Fruit fly (Drosophila melanogaster) whole organism, embryonic: Measurements from ENCODE around the gene CG34149.

Experiments
- Atf6 ChIP-seq: fragments of 200-800 bp; sonication (Bioruptor generic); IDR thresholded peaks from 2 replicates; pipeline ENCODE4 v1.3.6; 2022; ENCODE audit warnings: missing biosample characterization, missing genetic modification characterization
- C15 ChIP-seq: fragments of 200-800 bp; sonication (Bioruptor generic); IDR thresholded peaks from 3 replicates; pipeline ENCODE4 v1.3.6; 2022; ENCODE audit warnings: missing biosample characterization, missing genetic modification characterization
- CG1024 ChIP-seq: fragments of 200-800 bp; sonication (Bioruptor generic); IDR thresholded peaks from 2 replicates; pipeline ENCODE4 v1.3.6; 2022; ENCODE audit warnings: missing biosample characterization, missing genetic modification characterization
- CG10321 ChIP-seq: fragments of 200-800 bp; sonication (Bioruptor generic); IDR thresholded peaks from 2 replicates; pipeline ENCODE4 v1.3.6; 2022; ENCODE audit warnings: missing biosample characterization, missing genetic modification characterization
- CG10565 ChIP-seq: fragments of 200-800 bp; sonication (Bioruptor generic); optimal IDR thresholded peaks from 3 replicates; lab custom pipeline; 2016; ENCODE audit warnings: missing biosample characterization, mild to moderate bottlenecking, missing genetic modification characterization
- CG11504 ChIP-seq: fragments of 200-800 bp; sonication (Bioruptor generic); optimal IDR thresholded peaks from 3 replicates; lab custom pipeline; 2019; ENCODE audit warnings: missing biosample characterization, mild to moderate bottlenecking, missing genetic modification characterization, moderate library complexity
- CG12071 ChIP-seq: fragments of 200-800 bp; sonication (Bioruptor generic); optimal IDR thresholded peaks from 3 replicates; lab custom pipeline; 2018; ENCODE audit warnings: missing biosample characterization, mild to moderate bottlenecking, missing genetic modification characterization
- CG13287 ChIP-seq: fragments of 200-800 bp; sonication (Bioruptor generic); IDR thresholded peaks from 2 replicates; pipeline ENCODE4 v1.3.6; 2022; ENCODE audit warnings: missing biosample characterization, missing genetic modification characterization; ENCODE audit not compliant: partially characterized antibody
- CG13424 ChIP-seq: fragments of 200-800 bp; sonication (Bioruptor generic); optimal IDR thresholded peaks from 2 replicates; lab custom pipeline; 2019; ENCODE audit warnings: missing biosample characterization, mild to moderate bottlenecking, missing genetic modification characterization, moderate library complexity
- CG14667 ChIP-seq: fragments of 200-800 bp; sonication (Bioruptor generic); IDR thresholded peaks from 2 replicates; pipeline ENCODE4 v1.3.6; 2022; ENCODE audit warnings: missing biosample characterization, missing genetic modification characterization
- CG14710 ChIP-seq: fragments of 200-800 bp; sonication (Bioruptor generic); optimal IDR thresholded peaks from 3 replicates; lab custom pipeline; 2019; ENCODE audit warnings: missing biosample characterization, mild to moderate bottlenecking, missing genetic modification characterization, moderate library complexity
- CG14860 ChIP-seq: fragments of 200-800 bp; sonication (Bioruptor generic); IDR thresholded peaks from 3 replicates; pipeline ENCODE4 v1.3.6; 2022; ENCODE audit warnings: missing biosample characterization, missing genetic modification characterization; ENCODE audit not compliant: partially characterized antibody
- CG14965 ChIP-seq: fragments of 200-800 bp; sonication (Bioruptor generic); optimal IDR thresholded peaks from 2 replicates; lab custom pipeline; 2016; ENCODE audit warnings: missing biosample characterization, missing genetic modification characterization, borderline replicate concordance
- CG15011 ChIP-seq: fragments of 200-800 bp; sonication (Bioruptor generic); optimal IDR thresholded peaks from 3 replicates; lab custom pipeline; 2018; ENCODE audit warnings: missing biosample characterization, mild to moderate bottlenecking, missing genetic modification characterization
- CG1832 ChIP-seq: fragments of 200-800 bp; sonication (Bioruptor generic); optimal IDR thresholded peaks from 2 replicates; lab custom pipeline; 2017; ENCODE audit warnings: missing biosample characterization, mild to moderate bottlenecking, missing genetic modification characterization, inconsistent platforms
- CG18599 ChIP-seq: fragments of 200-800 bp; sonication (Bioruptor generic); optimal IDR thresholded peaks from 3 replicates; lab custom pipeline; 2017; ENCODE audit warnings: missing biosample characterization, missing genetic modification characterization, mild to moderate bottlenecking, moderate library complexity, missing genetic modification reagents
- CG30403 ChIP-seq: fragments of 200-800 bp; sonication (Bioruptor generic); optimal IDR thresholded peaks from 3 replicates; lab custom pipeline; 2016; ENCODE audit warnings: missing biosample characterization, missing genetic modification characterization
- CG9817 ChIP-seq: fragments of 200-800 bp; sonication (Bioruptor generic); optimal IDR thresholded peaks from 2 replicates; lab custom pipeline; 2018; ENCODE audit warnings: missing biosample characterization, mild to moderate bottlenecking, missing genetic modification characterization, moderate library complexity
- CoRest ChIP-seq: fragments of 200-800 bp; sonication (Bioruptor generic); optimal IDR thresholded peaks from 3 replicates; lab custom pipeline; 2018; ENCODE audit warnings: missing biosample characterization, mild to moderate bottlenecking, missing genetic modification characterization, moderate library complexity
- ERR ChIP-seq: fragments of 200-800 bp; sonication (Bioruptor generic); optimal IDR thresholded peaks from 2 replicates; lab custom pipeline; 2016; ENCODE audit warnings: missing biosample characterization, missing genetic modification characterization
- HLH4C ChIP-seq: fragments of 200-800 bp; sonication (Bioruptor generic); IDR thresholded peaks from 3 replicates; pipeline ENCODE4 v1.3.6; 2022; ENCODE audit warnings: missing biosample characterization, missing genetic modification characterization; ENCODE audit not compliant: partially characterized antibody
- Hsf ChIP-seq: fragments of 200-800 bp; sonication (Bioruptor generic); optimal IDR thresholded peaks from 3 replicates; lab custom pipeline; 2016; ENCODE audit warnings: missing biosample characterization, missing genetic modification characterization
- Kr ChIP-seq: fragments of 200-800 bp; sonication (Bioruptor generic); optimal IDR thresholded peaks from 2 replicates; lab custom pipeline; 2017; ENCODE audit warnings: missing biosample characterization, mild to moderate bottlenecking, missing genetic modification characterization
- Myb ChIP-seq: fragments of 200-800 bp; sonication (Bioruptor generic); optimal IDR thresholded peaks from 2 replicates; lab custom pipeline; 2016; ENCODE audit warnings: missing biosample characterization, missing genetic modification characterization
- Pdp1 ChIP-seq, 2 experiments: fragments of 200-800 bp; sonication (Bioruptor generic); optimal IDR thresholded peaks; 3 replicates each; lab custom pipeline; 2016; ENCODE audit warnings: missing biosample characterization in 2 of 2, missing genetic modification characterization in 2 of 2, mild to moderate bottlenecking in 1 of 2, moderate library complexity in 1 of 2
- Ptx1 ChIP-seq: fragments of 200-800 bp; sonication (Bioruptor generic); IDR thresholded peaks from 2 replicates; pipeline ENCODE4 v1.3.6; 2022; ENCODE audit warnings: missing biosample characterization, missing genetic modification characterization
- amos ChIP-seq: fragments of 200-800 bp; sonication (Bioruptor generic); IDR thresholded peaks from 2 replicates; pipeline ENCODE4 v1.3.6; 2022; ENCODE audit warnings: missing biosample characterization, missing genetic modification characterization; ENCODE audit not compliant: partially characterized antibody
- ase ChIP-seq: fragments of 200-800 bp; sonication (Bioruptor generic); IDR thresholded peaks from 3 replicates; pipeline ENCODE4 v1.3.6; 2022; ENCODE audit warnings: missing biosample characterization, missing genetic modification characterization
- az2 ChIP-seq: fragments of 200-800 bp; sonication (Bioruptor generic); optimal IDR thresholded peaks from 3 replicates; lab custom pipeline; 2016; ENCODE audit warnings: missing biosample characterization, missing genetic modification characterization
- bbx ChIP-seq: fragments of 200-800 bp; sonication (Bioruptor generic); IDR thresholded peaks from 2 replicates; pipeline ENCODE4 v1.3.6; 2022; ENCODE audit warnings: missing biosample characterization, missing genetic modification characterization; ENCODE audit not compliant: partially characterized antibody
- chinmo ChIP-seq: fragments of 200-800 bp; sonication (Bioruptor generic); IDR thresholded peaks from 4 replicates; pipeline ENCODE4 v1.3.6; 2022; ENCODE audit warnings: missing biosample characterization, missing genetic modification characterization; ENCODE audit not compliant: partially characterized antibody
- croc ChIP-seq: fragments of 200-800 bp; sonication (Bioruptor generic); conservative IDR thresholded peaks from 3 replicates; pipeline ENCODE4 v1.3.6; 2022; ENCODE audit warnings: missing biosample characterization, missing genetic modification characterization
- crp ChIP-seq, 2 experiments: fragments of 200-800 bp; sonication (Bioruptor generic); optimal IDR thresholded peaks; 2 replicates in 1 of 2; 3 replicates in 1 of 2; lab custom pipeline; 2017; ENCODE audit warnings: missing biosample characterization in 2 of 2, missing genetic modification characterization in 2 of 2, mild to moderate bottlenecking in 1 of 2, moderate library complexity in 1 of 2
- ewg ChIP-seq: fragments of 200-800 bp; sonication (Bioruptor generic); optimal IDR thresholded peaks from 3 replicates; lab custom pipeline; 2017; ENCODE audit warnings: mild to moderate bottlenecking, missing biosample characterization, missing genetic modification reagents, missing genetic modification characterization
- ftz-f1 ChIP-seq: fragments of 200-800 bp; sonication (Bioruptor generic); optimal IDR thresholded peaks from 2 replicates; lab custom pipeline; 2016; ENCODE audit warnings: missing biosample characterization, missing genetic modification characterization
- gce ChIP-seq: fragments of 200-800 bp; sonication (Bioruptor generic); IDR thresholded peaks from 3 replicates; pipeline ENCODE4 v1.3.6; 2022; ENCODE audit warnings: missing biosample characterization, missing genetic modification characterization
- gsb ChIP-seq: fragments of 200-800 bp; sonication (Bioruptor generic); IDR thresholded peaks from 2 replicates; pipeline ENCODE4 v1.3.6; 2022; ENCODE audit warnings: missing biosample characterization, missing genetic modification characterization
- ken ChIP-seq: fragments of 200-800 bp; sonication (Bioruptor generic); IDR thresholded peaks from 3 replicates; pipeline ENCODE4 v1.3.6; 2022; ENCODE audit warnings: missing biosample characterization, missing genetic modification characterization
- mld ChIP-seq: fragments of 200-800 bp; sonication (Bioruptor generic); IDR thresholded peaks from 3 replicates; pipeline ENCODE4 v1.3.6; 2022; ENCODE audit warnings: missing biosample characterization, missing genetic modification characterization; ENCODE audit not compliant: partially characterized antibody
- nau ChIP-seq: fragments of 200-800 bp; sonication (Bioruptor generic); optimal IDR thresholded peaks from 3 replicates; lab custom pipeline; 2017; ENCODE audit warnings: missing biosample characterization, mild to moderate bottlenecking, missing genetic modification characterization, missing genetic modification reagents
- nerfin-2 ChIP-seq: fragments of 200-800 bp; sonication (Bioruptor generic); IDR thresholded peaks from 2 replicates; pipeline ENCODE4 v1.3.6; 2022; ENCODE audit warnings: missing biosample characterization, missing genetic modification characterization; ENCODE audit not compliant: partially characterized antibody
- oc ChIP-seq: fragments of 200-800 bp; sonication (Bioruptor generic); optimal IDR thresholded peaks from 2 replicates; lab custom pipeline; 2018; ENCODE audit warnings: missing biosample characterization, mild to moderate bottlenecking, missing genetic modification characterization, moderate library complexity
- pzg ChIP-seq: fragments of 200-800 bp; sonication (Bioruptor generic); optimal IDR thresholded peaks from 3 replicates; lab custom pipeline; 2018; ENCODE audit warnings: missing biosample characterization, mild to moderate bottlenecking, missing genetic modification characterization, moderate library complexity
- sna ChIP-seq: fragments of 200-800 bp; sonication (Bioruptor generic); IDR thresholded peaks from 2 replicates; pipeline ENCODE4 v1.3.6; 2022; ENCODE audit warnings: missing biosample characterization, missing genetic modification characterization; ENCODE audit not compliant: partially characterized antibody
- tna ChIP-seq: fragments of 200-800 bp; sonication (Bioruptor generic); IDR thresholded peaks from 2 replicates; pipeline ENCODE4 v1.3.6; 2022; ENCODE audit warnings: missing biosample characterization, missing genetic modification characterization; ENCODE audit not compliant: partially characterized antibody
- tx ChIP-seq: fragments of 200-800 bp; sonication (Bioruptor generic); optimal IDR thresholded peaks from 2 replicates; lab custom pipeline; 2016; ENCODE audit warnings: missing biosample characterization, missing genetic modification characterization
- zfh2 ChIP-seq: fragments of 200-800 bp; sonication (Bioruptor generic); optimal IDR thresholded peaks from 2 replicates; lab custom pipeline; 2016; ENCODE audit warnings: missing biosample characterization, missing genetic modification characterization

Gene CG34149

dm6 chr3R:22368077-22368776, 11.7 kb upstream of the CG34149 start (continued):
- TF ChIP-seq croc (GFP tag; lab: Robert Waterston, UW), result no peak
- TF ChIP-seq C15 (GFP tag; lab: Robert Waterston, UW), result no peak
- TF ChIP-seq CG30403, result no peak
- TF ChIP-seq chinmo (GFP tag; lab: Robert Waterston, UW), result 0 out of 4 replicates have a peak, but pooled peaks have one; percentile 42
- TF ChIP-seq CG10321, result peak; percentile 93
- no peak for TF ChIP-seq CG14965
- no peak for TF ChIP-seq Atf6
- TF ChIP-seq CG12071, result peak; percentile 8
- peak; percentile 38; the same call in 1 of the 2 replicates for TF ChIP-seq amos (GFP tag; lab: Robert Waterston, UW)
- TF ChIP-seq CG10565 (GFP tag; lab: Kevin White, UChicago), result no peak
- TF ChIP-seq pzg (GFP tag; lab: Kevin White, UChicago), result peak; percentile 1
- TF ChIP-seq nerfin-2, result peak; percentile 26; the same call in 1 of the 2 replicates
- TF ChIP-seq gsb (GFP tag; lab: Robert Waterston, UW), result no peak
- peak; percentile 65; the same call in 1 of the 2 replicates for TF ChIP-seq tna (GFP tag; lab: Robert Waterston, UW)
- TF ChIP-seq CG9817 (tag; lab: Kevin White, UChicago), result no peak
- TF ChIP-seq CG14667, result no peak
- TF ChIP-seq CG1024 (GFP tag; lab: Robert Waterston, UW), result no peak
- peak; percentile 42; the same call in 1 of the 3 replicates for TF ChIP-seq ase (GFP tag; lab: Robert Waterston, UW)
- peak; percentile 72 for TF ChIP-seq oc
- TF ChIP-seq CG11504 (tag; lab: Kevin White, UChicago), result no peak
- TF ChIP-seq CG14860, result 0 out of 3 replicates have a peak, but pooled peaks have one; percentile 29
- TF ChIP-seq sna (GFP tag; lab: Robert Waterston, UW), result peak; percentile 72
- no peak for TF ChIP-seq Hsf (GFP tag; lab: Kevin White, UChicago)
- no peak for TF ChIP-seq CoRest (tag; lab: Kevin White, UChicago)
- 0 out of 3 replicates have a peak, but pooled peaks have one; percentile 11 for TF ChIP-seq mld (GFP tag; lab: Robert Waterston, UW)
- no peak for TF ChIP-seq zfh2 (GFP tag; lab: Kevin White, UChicago)
- TF ChIP-seq Pdp1 (GFP tag; optimal IDR thresholded peaks at IDR 0.05; lab: Kevin White, UChicago), result peak in 1 of 2 experiments; percentile 96
- peak in 1 of 2 experiments; percentile 73 for TF ChIP-seq crp (GFP tag; optimal IDR thresholded peaks at IDR 0.05; lab: Kevin White, UChicago)
- TF ChIP-seq az2 (GFP tag; lab: Kevin White, UChicago), result no peak
- no peak for TF ChIP-seq Kr (GFP tag; lab: Kevin White, UChicago)
- peak; percentile 92 for TF ChIP-seq ewg (GFP tag; lab: Kevin White, UChicago)
- no peak for TF ChIP-seq nau (GFP tag; lab: Kevin White, UChicago)
- TF ChIP-seq ken (GFP tag; lab: Robert Waterston, UW), result 0 out of 3 replicates have a peak, but pooled peaks have one; percentile 29
- no peak for TF ChIP-seq Myb (GFP tag; lab: Kevin White, UChicago)
- peak; percentile 5; the same call in 1 of the 2 replicates for TF ChIP-seq Ptx1 (GFP tag; lab: Robert Waterston, UW)
- peak; percentile 93 for TF ChIP-seq ERR (GFP tag; lab: Kevin White, UChicago)
- no peak for TF ChIP-seq tx (GFP tag; lab: Kevin White, UChicago)
- TF ChIP-seq CG18599, result no peak
- TF ChIP-seq ftz-f1, result peak; percentile 99
- peak; percentile 59; the same call in 1 of the 2 replicates for TF ChIP-seq bbx (GFP tag; lab: Robert Waterston, UW)
- peak; percentile 25 for TF ChIP-seq CG14710 (tag; lab: Kevin White, UChicago)
- peak; percentile 37; the same call in 2 of the 3 replicates for TF ChIP-seq HLH4C
- TF ChIP-seq CG15011, result no peak
- TF ChIP-seq gce (GFP tag; lab: Robert Waterston, UW), result no peak
- TF ChIP-seq CG13287 (GFP tag; lab: Robert Waterston, UW), result peak; percentile 69
- peak; percentile 74 for TF ChIP-seq CG1832 (GFP tag; lab: Kevin White, UChicago)
- no peak for TF ChIP-seq CG13424
